Fruit fly (Drosophila melanogaster) whole organism, embryonic: Measurements from ENCODE around the gene CG44837.
A peak's percentile ranks its signal among the peaks of the same experiment; 100 is the strongest.

Experiments
- CG10959 ChIP-seq: fragments of 200-800 bp; sonication (Bioruptor generic); IDR thresholded peaks from 2 replicates; pipeline ENCODE4 v1.3.6; 2022; ENCODE audit warnings: missing biosample characterization, missing genetic modification characterization
- CG11504 ChIP-seq: fragments of 200-800 bp; sonication (Bioruptor generic); optimal IDR thresholded peaks from 3 replicates; lab custom pipeline; 2019; ENCODE audit warnings: missing biosample characterization, mild to moderate bottlenecking, missing genetic modification characterization, moderate library complexity
- CG12769 ChIP-seq: fragments of 200-800 bp; sonication (Bioruptor generic); optimal IDR thresholded peaks from 2 replicates; lab custom pipeline; 2019; ENCODE audit warnings: missing biosample characterization, mild to moderate bottlenecking, missing genetic modification characterization, moderate library complexity
- CG13624 ChIP-seq: fragments of 200-800 bp; sonication (Bioruptor generic); optimal IDR thresholded peaks from 2 replicates; lab custom pipeline; 2016; ENCODE audit warnings: missing biosample characterization, missing genetic modification characterization
- CG14441 ChIP-seq: fragments of 200-800 bp; sonication (Bioruptor generic); IDR thresholded peaks from 2 replicates; pipeline ENCODE4 v1.3.6; 2022; ENCODE audit warnings: missing biosample characterization, missing genetic modification characterization
- CG18011 ChIP-seq: fragments of 200-800 bp; sonication (Bioruptor generic); optimal IDR thresholded peaks from 2 replicates; lab custom pipeline; 2017; ENCODE audit warnings: missing biosample characterization, missing genetic modification characterization, mild to moderate bottlenecking, moderate library complexity, missing genotype
- CG18599 ChIP-seq: fragments of 200-800 bp; sonication (Bioruptor generic); optimal IDR thresholded peaks from 3 replicates; lab custom pipeline; 2017; ENCODE audit warnings: missing biosample characterization, missing genetic modification characterization, mild to moderate bottlenecking, moderate library complexity, missing genetic modification reagents
- CG2120 ChIP-seq: fragments of 200-800 bp; sonication (Bioruptor generic); optimal IDR thresholded peaks from 3 replicates; lab custom pipeline; 2016; ENCODE audit warnings: missing biosample characterization, missing genetic modification characterization
- CG2678 ChIP-seq: fragments of 200-800 bp; sonication (Bioruptor generic); optimal IDR thresholded peaks from 3 replicates; lab custom pipeline; 2019; ENCODE audit warnings: missing biosample characterization, mild to moderate bottlenecking, missing genetic modification characterization, moderate library complexity
- CG32532 ChIP-seq: fragments of 200-800 bp; sonication (Bioruptor generic); IDR thresholded peaks from 2 replicates; pipeline ENCODE4 v1.3.6; 2022; ENCODE audit warnings: missing biosample characterization, missing genetic modification characterization
- CG3281 ChIP-seq: fragments of 200-800 bp; sonication (Bioruptor generic); optimal IDR thresholded peaks from 3 replicates; lab custom pipeline; 2017; ENCODE audit warnings: missing biosample characterization, mild to moderate bottlenecking, missing genetic modification characterization
- CG4854 ChIP-seq: fragments of 200-800 bp; sonication (Bioruptor generic); optimal IDR thresholded peaks from 2 replicates; lab custom pipeline; 2016; ENCODE audit warnings: missing biosample characterization, missing genetic modification characterization, inconsistent platforms
- CG7556 ChIP-seq: fragments of 200-800 bp; sonication (Bioruptor generic); optimal IDR thresholded peaks from 2 replicates; lab custom pipeline; 2017; ENCODE audit warnings: missing biosample characterization, mild to moderate bottlenecking, missing genetic modification characterization
- CG7839 ChIP-seq: fragments of 200-800 bp; sonication (Bioruptor generic); optimal IDR thresholded peaks from 3 replicates; lab custom pipeline; 2018; ENCODE audit warnings: missing biosample characterization, mild to moderate bottlenecking, missing genetic modification characterization, moderate library complexity
- CG8290 ChIP-seq, 3 experiments: fragments of 200-800 bp; sonication (Bioruptor generic); optimal IDR thresholded peaks; 2 replicates each; lab custom pipeline; 2016 to 2019; ENCODE audit warnings: missing biosample characterization in 3 of 3, missing genetic modification characterization in 3 of 3, mild to moderate bottlenecking in 2 of 3, moderate library complexity in 1 of 3
- CG9215 ChIP-seq: fragments of 200-800 bp; sonication (Bioruptor generic); IDR thresholded peaks from 2 replicates; pipeline ENCODE4 v1.3.6; 2022; ENCODE audit warnings: missing biosample characterization, missing genetic modification characterization
- Dip2 ChIP-seq: fragments of 200-800 bp; sonication (Bioruptor generic); IDR thresholded peaks from 2 replicates; pipeline ENCODE4 v1.3.6; 2022; ENCODE audit warnings: missing biosample characterization, missing genetic modification characterization
- Drgx ChIP-seq: fragments of 200-800 bp; sonication (Bioruptor generic); IDR thresholded peaks from 2 replicates; pipeline ENCODE4 v1.3.6; 2022; ENCODE audit warnings: missing biosample characterization, missing genetic modification characterization
- Fer1 ChIP-seq: fragments of 200-800 bp; sonication (Bioruptor generic); optimal IDR thresholded peaks from 2 replicates; lab custom pipeline; 2017; ENCODE audit warnings: missing biosample characterization, mild to moderate bottlenecking, missing genetic modification characterization
- Hand ChIP-seq: fragments of 200-800 bp; sonication (Bioruptor generic); optimal IDR thresholded peaks from 2 replicates; lab custom pipeline; 2017; ENCODE audit warnings: mild to moderate bottlenecking, missing biosample characterization, missing genetic modification reagents, missing genetic modification characterization
- Hmr ChIP-seq: fragments of 200-800 bp; sonication (Bioruptor generic); optimal IDR thresholded peaks from 3 replicates; lab custom pipeline; 2017; ENCODE audit warnings: mild to moderate bottlenecking, missing biosample characterization, missing genetic modification reagents, missing genetic modification characterization
- Hr51 ChIP-seq, 2 experiments: fragments of 200-800 bp; sonication (Bioruptor generic); optimal IDR thresholded peaks; 2 replicates in 1 of 2; 3 replicates in 1 of 2; lab custom pipeline; 2016 to 2018; ENCODE audit warnings: missing biosample characterization in 2 of 2, missing genetic modification characterization in 2 of 2, mild to moderate bottlenecking in 1 of 2, moderate library complexity in 1 of 2
- MESR4 ChIP-seq: fragments of 200-800 bp; sonication (Bioruptor generic); optimal IDR thresholded peaks from 2 replicates; lab custom pipeline; 2018; ENCODE audit warnings: missing biosample characterization, mild to moderate bottlenecking, missing genetic modification characterization, moderate library complexity
- Meics ChIP-seq: fragments of 200-800 bp; sonication (Bioruptor generic); optimal IDR thresholded peaks from 2 replicates; lab custom pipeline; 2017; ENCODE audit warnings: missing biosample characterization, mild to moderate bottlenecking, missing genetic modification characterization
- NC2α ChIP-seq: fragments of 200-800 bp; sonication (Bioruptor generic); optimal IDR thresholded peaks from 2 replicates; lab custom pipeline; 2016; ENCODE audit warnings: missing biosample characterization, missing genetic modification characterization
- NfI ChIP-seq: fragments of 200-800 bp; sonication (Bioruptor generic); optimal IDR thresholded peaks from 3 replicates; lab custom pipeline; 2018; ENCODE audit warnings: missing biosample characterization, mild to moderate bottlenecking, missing genetic modification characterization, moderate library complexity
- Rfx ChIP-seq: fragments of 200-800 bp; sonication (Bioruptor generic); IDR thresholded peaks from 2 replicates; pipeline ENCODE4 v1.3.6; 2022; ENCODE audit warnings: missing biosample characterization, missing genetic modification characterization
- Tbp ChIP-seq: fragments of >200 bp; optimal IDR thresholded peaks from 2 replicates; lab custom pipeline; 2018; ENCODE audit warnings: missing biosample characterization, missing genetic modification characterization
- Xbp1 ChIP-seq: fragments of 200-800 bp; sonication (Bioruptor generic); optimal IDR thresholded peaks from 3 replicates; lab custom pipeline; 2016; ENCODE audit warnings: missing biosample characterization, mild to moderate bottlenecking, missing genetic modification characterization
- bcd ChIP-seq: fragments of 200-800 bp; sonication (Bioruptor generic); optimal IDR thresholded peaks from 2 replicates; lab custom pipeline; 2017; ENCODE audit warnings: missing biosample characterization, mild to moderate bottlenecking, missing genetic modification characterization
- cwo ChIP-seq: fragments of 200-800 bp; sonication (Bioruptor generic); optimal IDR thresholded peaks from 3 replicates; lab custom pipeline; 2017; ENCODE audit warnings: missing biosample characterization, missing genetic modification characterization, mild to moderate bottlenecking, moderate library complexity, missing genetic modification reagents
- dmrt99B ChIP-seq: fragments of 200-800 bp; sonication (Bioruptor generic); optimal IDR thresholded peaks from 2 replicates; lab custom pipeline; 2018; ENCODE audit warnings: missing biosample characterization, mild to moderate bottlenecking, missing genetic modification characterization, moderate library complexity
- gem ChIP-seq: fragments of 200-800 bp; sonication (Bioruptor generic); optimal IDR thresholded peaks from 2 replicates; lab custom pipeline; 2019; ENCODE audit warnings: missing biosample characterization, mild to moderate bottlenecking, missing genetic modification characterization, moderate library complexity
- grau ChIP-seq: fragments of 200-800 bp; optimal IDR thresholded peaks from 3 replicates; lab custom pipeline; 2019; ENCODE audit warnings: missing biosample characterization, mild to moderate bottlenecking, missing genetic modification characterization, moderate library complexity
- lab ChIP-seq: fragments of 200-800 bp; sonication (Bioruptor generic); optimal IDR thresholded peaks from 3 replicates; lab custom pipeline; 2017; ENCODE audit warnings: missing biosample characterization, missing genetic modification characterization, mild to moderate bottlenecking, moderate library complexity, missing genetic modification reagents
- pan ChIP-seq, 4 experiments: fragments of >200 bp in 3 of 4; fragments of 200-800 bp in 1 of 4; sonication (Bioruptor generic) in 1 of 4; optimal IDR thresholded peaks in 3 of 4; IDR thresholded peaks in 1 of 4; 2 replicates each; pipeline versions ENCODE4 v1.3.6 to Lab custom; 2017 to 2022; ENCODE audit warnings: missing biosample characterization in 2 of 4, missing genetic modification characterization in 2 of 4, mixed read lengths in 1 of 4
- row ChIP-seq: fragments of 200-800 bp; sonication (Bioruptor generic); IDR thresholded peaks from 3 replicates; pipeline ENCODE4 v1.3.6; 2022; ENCODE audit warnings: missing biosample characterization, missing genetic modification characterization
- scrt ChIP-seq: fragments of 200-800 bp; sonication (Bioruptor generic); optimal IDR thresholded peaks from 2 replicates; lab custom pipeline; 2018; ENCODE audit warnings: missing biosample characterization, mild to moderate bottlenecking, missing genetic modification characterization, moderate library complexity
- sens ChIP-seq: fragments of 200-800 bp; sonication (Bioruptor generic); peaks from one replicate; lab custom pipeline; 2016; ENCODE audit warnings: missing biosample characterization, missing genetic modification characterization
- slbo ChIP-seq: fragments of 200-800 bp; sonication (Bioruptor generic); IDR thresholded peaks from 2 replicates; pipeline ENCODE4 v1.3.6; 2022; ENCODE audit warnings: missing biosample characterization, missing genetic modification characterization

The CG44837 gene

DNA sequence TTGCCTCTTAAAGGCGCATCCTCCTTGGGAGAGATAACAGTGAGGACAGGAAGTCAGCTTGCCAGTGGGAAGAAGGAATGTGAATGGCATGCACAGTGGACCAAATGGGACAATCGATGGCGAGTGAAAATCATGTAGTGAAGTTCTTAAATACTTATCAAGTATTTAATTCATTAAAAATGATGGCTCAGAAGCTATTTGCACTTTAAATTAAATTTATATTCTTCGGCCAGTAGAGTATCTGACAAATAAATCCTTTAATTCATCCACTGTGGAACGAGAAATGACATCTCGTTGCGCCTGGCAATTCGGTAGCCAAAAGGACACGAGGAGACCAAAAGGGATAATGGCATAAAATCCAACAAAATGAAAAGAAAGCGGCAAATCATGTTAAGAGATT lies 69.3 kb downstream of the CG44837 start:
- TF ChIP-seq sens (GFP tag; lab: Kevin White, UChicago) = peak; percentile 64
- TF ChIP-seq pan (optimal IDR thresholded peaks at IDR 0.05; lab: Kevin White, UChicago) = no peak
- TF ChIP-seq pan (GFP tag; optimal IDR thresholded peaks at IDR 0.05 in 1 of 2, IDR thresholded peaks at IDR 0.05 in 1 of 2) = peak in 1 of 2 experiments; percentile 25
- no peak for TF ChIP-seq CG8290 (GFP tag; optimal IDR thresholded peaks at IDR 0.05; lab: Kevin White, UChicago)
- peak in 1 of 2 experiments; percentile 42 for TF ChIP-seq CG8290 (tag; optimal IDR thresholded peaks at IDR 0.05; lab: Kevin White, UChicago)
- TF ChIP-seq CG10959 (GFP tag; lab: Robert Waterston, UW) = 0 out of 2 replicates have a peak, but pooled peaks have one; percentile 11
- no peak for TF ChIP-seq Dip2 (GFP tag; lab: Robert Waterston, UW)
- peak; percentile 40; the same call in 1 of the 2 replicates for TF ChIP-seq CG32532
- peak; percentile 51 for TF ChIP-seq CG12769 (tag; lab: Kevin White, UChicago)
- peak; percentile 13 for TF ChIP-seq scrt (GFP tag; lab: Kevin White, UChicago)
- peak; percentile 36 for TF ChIP-seq Fer1 (GFP tag; lab: Kevin White, UChicago)
- peak; percentile 15 for TF ChIP-seq CG7839 (tag; lab: Kevin White, UChicago)
- TF ChIP-seq Hmr (GFP tag; lab: Kevin White, UChicago) = peak; percentile 44
- TF ChIP-seq MESR4 (GFP tag; lab: Kevin White, UChicago) = no peak
- TF ChIP-seq CG2120 (GFP tag; lab: Kevin White, UChicago) = peak; percentile 58
- peak; percentile 29 for TF ChIP-seq Meics (GFP tag; lab: Kevin White, UChicago)
- TF ChIP-seq grau (tag; lab: Kevin White, UChicago) = peak; percentile 24
- no peak for TF ChIP-seq CG4854
- no peak for TF ChIP-seq Xbp1 (GFP tag; lab: Kevin White, UChicago)
- peak; percentile 16 for TF ChIP-seq cwo (GFP tag; lab: Kevin White, UChicago)
- peak; percentile 11 for TF ChIP-seq dmrt99B
- no peak for TF ChIP-seq CG18011 (GFP tag; lab: Kevin White, UChicago)
- TF ChIP-seq CG13624 (GFP tag; lab: Kevin White, UChicago) = no peak
- TF ChIP-seq CG3281 (GFP tag; lab: Kevin White, UChicago) = peak; percentile 2
- TF ChIP-seq bcd (GFP tag; lab: Kevin White, UChicago) = peak; percentile 1
- TF ChIP-seq NC2α (GFP tag; lab: Kevin White, UChicago) = no peak
- peak; percentile 39; the same call in 1 of the 2 replicates for TF ChIP-seq Rfx
- TF ChIP-seq Tbp = no peak
- TF ChIP-seq CG11504 (tag; lab: Kevin White, UChicago) = peak; percentile 19
- peak; percentile 44 for TF ChIP-seq CG2678 (tag; lab: Kevin White, UChicago)
- peak; percentile 39 for TF ChIP-seq Hand
- TF ChIP-seq NfI (GFP tag; lab: Kevin White, UChicago) = peak; percentile 3
- peak; percentile 33; the same call in 2 of the 3 replicates for TF ChIP-seq row (GFP tag; lab: Robert Waterston, UW)
- TF ChIP-seq CG14441 = peak; percentile 11; the same call in 1 of the 2 replicates
- peak; percentile 55 for TF ChIP-seq slbo (GFP tag; lab: Robert Waterston, UW)
- TF ChIP-seq Drgx (GFP tag; lab: Robert Waterston, UW) = no peak
- TF ChIP-seq lab (GFP tag; lab: Kevin White, UChicago) = peak; percentile 39
- TF ChIP-seq gem (tag; lab: Kevin White, UChicago) = peak; percentile 30
- TF ChIP-seq CG18599 (GFP tag; lab: Kevin White, UChicago) = peak; percentile 55
- peak in 1 of 2 experiments; percentile 25 for TF ChIP-seq Hr51 (GFP tag; optimal IDR thresholded peaks at IDR 0.05; lab: Kevin White, UChicago)
- no peak for TF ChIP-seq CG9215 (GFP tag; lab: Robert Waterston, UW)
- TF ChIP-seq CG7556 (GFP tag; lab: Kevin White, UChicago) = peak; percentile 20
